Worm (Caenorhabditis elegans) whole organism, late embryonic: ENCODE data around the gene Y39D8A.1.

ENCODE experiments used
- F13H6.1 ChIP-seq: sonication (generic microtip); optimal IDR thresholded peaks from 2 replicates; lab custom pipeline; 2016; ENCODE audit warnings: missing genetic modification characterization, missing compliant biosample characterization
- K09A11.1 ChIP-seq: sonication (generic microtip); optimal IDR thresholded peaks from 2 replicates; lab custom pipeline; 2017; ENCODE audit warnings: antibody characterized with exemption, mild to moderate bottlenecking, missing genetic modification characterization, missing compliant biosample characterization; ENCODE audit not compliant: insufficient read depth
- T23F11.4 ChIP-seq: fragments of 200-800 bp; sonication (Bioruptor generic); optimal IDR thresholded peaks from 2 replicates; lab custom pipeline; 2018; ENCODE audit warnings: mild to moderate bottlenecking, missing genetic modification characterization, missing compliant biosample characterization
- ahr-1 ChIP-seq: sonication (generic microtip); optimal IDR thresholded peaks from 2 replicates; lab custom pipeline; 2016; ENCODE audit warnings: missing genetic modification characterization, missing compliant biosample characterization
- ceh-14 ChIP-seq: sonication (generic microtip); optimal IDR thresholded peaks from 2 replicates; lab custom pipeline; 2016; ENCODE audit warnings: missing genotype, missing genetic modification characterization, missing compliant biosample characterization
- ceh-19 ChIP-seq: fragments of 200-800 bp; sonication (Bioruptor generic); optimal IDR thresholded peaks from 2 replicates; lab custom pipeline; 2018; ENCODE audit warnings: mild to moderate bottlenecking, missing genetic modification characterization, missing compliant biosample characterization
- ceh-24 ChIP-seq: sonication (generic microtip); optimal IDR thresholded peaks from 2 replicates; lab custom pipeline; 2016; ENCODE audit warnings: mild to moderate bottlenecking, missing genetic modification characterization, missing compliant biosample characterization
- ceh-34 ChIP-seq: sonication (generic microtip); optimal IDR thresholded peaks from 2 replicates; lab custom pipeline; 2016; ENCODE audit warnings: mild to moderate bottlenecking, missing genetic modification characterization, missing compliant biosample characterization
- ceh-45 ChIP-seq: fragments of 200-800 bp; sonication (Bioruptor generic); IDR thresholded peaks from 2 replicates; pipeline ENCODE4 v1.3.6; 2022; ENCODE audit warnings: missing genetic modification reagents, missing genetic modification characterization, missing compliant biosample characterization
- ceh-9 ChIP-seq: sonication (generic microtip); optimal IDR thresholded peaks from 2 replicates; lab custom pipeline; 2016; ENCODE audit warnings: mild to moderate bottlenecking, missing genetic modification characterization, inconsistent platforms, missing compliant biosample characterization
- dmd-4 ChIP-seq: sonication (generic microtip); optimal IDR thresholded peaks from 2 replicates; lab custom pipeline; 2016; ENCODE audit warnings: borderline replicate concordance, missing genetic modification characterization, missing compliant biosample characterization
- dve-1 ChIP-seq: sonication (generic microtip); optimal IDR thresholded peaks from 2 replicates; lab custom pipeline; 2017; ENCODE audit warnings: antibody characterized with exemption, mild to moderate bottlenecking, missing genetic modification characterization, missing compliant biosample characterization
- elt-2 ChIP-seq: sonication (generic microtip); optimal IDR thresholded peaks from 2 replicates; lab custom pipeline; 2016; ENCODE audit warnings: missing genetic modification reagents, missing genetic modification characterization, missing compliant biosample characterization
- fax-1 ChIP-seq: sonication (generic microtip); optimal IDR thresholded peaks from 2 replicates; lab custom pipeline; 2016; ENCODE audit warnings: missing genotype, missing genetic modification characterization, missing compliant biosample characterization
- fkh-10 ChIP-seq: fragments of 150-350 bp; optimal IDR thresholded peaks from 2 replicates; lab custom pipeline; 2014; ENCODE audit warnings: missing biosample characterization, missing genetic modification reagents, missing genetic modification characterization
- hlh-13 ChIP-seq: fragments of 200-800 bp; sonication (Bioruptor generic); optimal IDR thresholded peaks from 2 replicates; lab custom pipeline; 2018; ENCODE audit warnings: mild to moderate bottlenecking, missing genetic modification characterization, missing compliant biosample characterization
- hlh-15 ChIP-seq: sonication (generic microtip); optimal IDR thresholded peaks from 2 replicates; lab custom pipeline; 2016; ENCODE audit warnings: missing genetic modification characterization, missing compliant biosample characterization
- hlh-30 ChIP-seq: sonication (generic microtip); optimal IDR thresholded peaks from 2 replicates; lab custom pipeline; 2017; ENCODE audit warnings: antibody characterized with exemption, missing genetic modification characterization, missing compliant biosample characterization; ENCODE audit not compliant: insufficient read depth
- lim-6 ChIP-seq: sonication (generic microtip); optimal IDR thresholded peaks from 2 replicates; lab custom pipeline; 2016; ENCODE audit warnings: missing genetic modification characterization, missing compliant biosample characterization
- lin-11 ChIP-seq: fragments of 200-800 bp; sonication (Bioruptor generic); optimal IDR thresholded peaks from 2 replicates; lab custom pipeline; 2018; ENCODE audit warnings: mild to moderate bottlenecking, missing genetic modification characterization, missing compliant biosample characterization
- mec-3 ChIP-seq: sonication (generic microtip); optimal IDR thresholded peaks from 2 replicates; lab custom pipeline; 2016; ENCODE audit warnings: borderline replicate concordance, missing genetic modification characterization, missing compliant biosample characterization
- nfya-1 ChIP-seq: sonication (generic microtip); optimal IDR thresholded peaks from 2 replicates; lab custom pipeline; 2017; ENCODE audit warnings: missing genetic modification characterization, mild to moderate bottlenecking, missing compliant biosample characterization, antibody characterized with exemption, moderate library complexity
- nhr-232 ChIP-seq: sonication (generic microtip); optimal IDR thresholded peaks from 2 replicates; lab custom pipeline; 2016; ENCODE audit warnings: missing genetic modification characterization, missing compliant biosample characterization
- npax-4 ChIP-seq: sonication (generic microtip); optimal IDR thresholded peaks from 2 replicates; lab custom pipeline; 2016; ENCODE audit warnings: missing genetic modification characterization, missing compliant biosample characterization
- pat-9 ChIP-seq: fragments of 200-800 bp; sonication (Bioruptor generic); optimal IDR thresholded peaks from 2 replicates; lab custom pipeline; 2018; ENCODE audit warnings: mild to moderate bottlenecking, missing genetic modification characterization, moderate library complexity, missing compliant biosample characterization
- pax-1 ChIP-seq: fragments of 150-350 bp; optimal IDR thresholded peaks from 2 replicates; lab custom pipeline; 2014; ENCODE audit warnings: missing biosample characterization, missing genetic modification characterization
- pha-4 ChIP-seq: fragments of 150-350 bp; optimal IDR thresholded peaks from 2 replicates; lab custom pipeline; 2018; ENCODE audit warnings: missing biosample characterization, missing genetic modification reagents, missing genetic modification characterization
- pqm-1 ChIP-seq: sonication (generic microtip); optimal IDR thresholded peaks from 2 replicates; lab custom pipeline; 2016; ENCODE audit warnings: missing genetic modification characterization, missing compliant biosample characterization
- sdc-2 ChIP-seq: sonication (generic microtip); optimal IDR thresholded peaks from 2 replicates; lab custom pipeline; 2016; ENCODE audit warnings: missing genotype, missing genetic modification characterization, missing compliant biosample characterization
- syd-9 ChIP-seq: sonication (generic microtip); optimal IDR thresholded peaks from 2 replicates; lab custom pipeline; 2016; ENCODE audit warnings: mild to moderate bottlenecking, missing genetic modification characterization, moderate library complexity, missing compliant biosample characterization
- tbx-7 ChIP-seq: sonication (generic microtip); optimal IDR thresholded peaks from 2 replicates; lab custom pipeline; 2016; ENCODE audit warnings: missing genotype, missing genetic modification characterization, missing compliant biosample characterization
- unc-3 ChIP-seq, 2 experiments: fragments of 200-800 bp in 1 of 2; sonication (Bioruptor generic) in 1 of 2; sonication (generic microtip) in 1 of 2; conservative IDR thresholded peaks in 1 of 2; optimal IDR thresholded peaks in 1 of 2; 2 replicates each; pipeline versions ENCODE4 v1.3.6 to Lab custom; 2016 to 2022; ENCODE audit warnings: missing compliant biosample characterization in 2 of 2, missing genetic modification characterization in 2 of 2, missing genetic modification reagents in 1 of 2
- unc-86 ChIP-seq: sonication (generic microtip); optimal IDR thresholded peaks from 2 replicates; lab custom pipeline; 2016; ENCODE audit warnings: missing genetic modification characterization, missing compliant biosample characterization
- ztf-16 ChIP-seq: sonication (generic microtip); optimal IDR thresholded peaks from 2 replicates; lab custom pipeline; 2017; ENCODE audit warnings: missing genetic modification characterization, missing compliant biosample characterization

The Y39D8A.1 gene

ce11 chrV:432991-433390 lies 14.5 kb downstream of the Y39D8A.1 start:
- TF ChIP-seq sdc-2 (tag; lab: Kevin White, UChicago) (no peak), pha-4 (tag; lab: Kevin White, UChicago) (no peak), F13H6.1 (tag; lab: Kevin White, UChicago) (no peak), mec-3 (tag; lab: Kevin White, UChicago) (no peak), syd-9 (tag; lab: Kevin White, UChicago) (no peak), dve-1 (tag; lab: Kevin White, UChicago) (no peak), fax-1 (tag; lab: Kevin White, UChicago) (no peak), unc-86 (tag; lab: Kevin White, UChicago) (no peak), ceh-34 (no peak), hlh-15 (tag; lab: Kevin White, UChicago) (no peak), ceh-14 (tag; lab: Kevin White, UChicago) (no peak)

DNA sequence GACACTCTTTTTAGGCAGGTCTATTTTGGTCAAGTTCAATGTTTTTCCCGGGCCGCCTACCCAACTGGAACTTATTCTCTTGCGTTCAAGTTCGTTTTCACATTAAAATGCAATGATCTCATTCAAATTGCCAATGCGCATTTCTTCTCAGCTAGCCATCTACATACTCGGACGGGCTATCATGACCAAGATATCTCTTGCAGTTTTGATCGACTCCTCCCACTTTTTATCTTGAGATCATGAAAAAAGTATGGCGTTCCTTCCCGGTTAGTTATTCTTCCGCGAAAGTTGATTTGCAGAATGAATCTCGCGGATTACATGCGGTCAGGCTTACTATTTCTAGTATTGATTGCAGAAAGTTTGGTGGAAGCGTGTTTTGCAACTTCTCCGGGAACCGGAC lies 15.4 kb downstream of the Y39D8A.1 start, which contains the start of gene B0554.2:
Gene B0554.2 (plus strand): TSS at position 301 of the 400 bp plus-strand sequence.
- TF ChIP-seq tbx-7 (tag; lab: Kevin White, UChicago) (no peak), nfya-1 (tag; lab: Kevin White, UChicago) (no peak), hlh-30 (tag; lab: Kevin White, UChicago) (no peak), fkh-10 (GFP tag; lab: Kevin White, UChicago) (no peak), unc-3 (GFP tag; conservative IDR thresholded peaks at IDR 0.05; lab: Robert Waterston, UW) (no peak), unc-3 (tag; optimal IDR thresholded peaks at IDR 0.05; lab: Kevin White, UChicago) (no peak), lin-11 (tag; lab: Kevin White, UChicago) (no peak), elt-2 (no peak), ztf-16 (tag; lab: Kevin White, UChicago) (no peak), dmd-4 (tag; lab: Kevin White, UChicago) (no peak), pax-1 (tag; lab: Kevin White, UChicago) (no peak), ceh-19 (GFP tag; lab: Kevin White, UChicago) (no peak), dve-1 (tag; lab: Kevin White, UChicago) (no peak)
- TF ChIP-seq, all 69 proteins: peak for 0

ce11 chrV:438094-438493 lies 19.6 kb downstream of the Y39D8A.1 start, which contains the start of gene B0554.1:
Gene B0554.1, plus strand, starts transcription at chrV:438394.
- TF ChIP-seq ceh-45 (GFP tag; lab: Robert Waterston, UW) = no peak
- TF ChIP-seq, all 69 proteins: peak for 0

ce11 chrV:439183-439749 lies 20.7 kb downstream of the Y39D8A.1 start:
- no peak for TF ChIP-seq ceh-9 (tag; lab: Kevin White, UChicago)
- TF ChIP-seq ceh-19 (GFP tag; lab: Kevin White, UChicago) = no peak
- TF ChIP-seq T23F11.4 = no peak
- TF ChIP-seq pat-9 (tag; lab: Kevin White, UChicago) = no peak

DNA sequence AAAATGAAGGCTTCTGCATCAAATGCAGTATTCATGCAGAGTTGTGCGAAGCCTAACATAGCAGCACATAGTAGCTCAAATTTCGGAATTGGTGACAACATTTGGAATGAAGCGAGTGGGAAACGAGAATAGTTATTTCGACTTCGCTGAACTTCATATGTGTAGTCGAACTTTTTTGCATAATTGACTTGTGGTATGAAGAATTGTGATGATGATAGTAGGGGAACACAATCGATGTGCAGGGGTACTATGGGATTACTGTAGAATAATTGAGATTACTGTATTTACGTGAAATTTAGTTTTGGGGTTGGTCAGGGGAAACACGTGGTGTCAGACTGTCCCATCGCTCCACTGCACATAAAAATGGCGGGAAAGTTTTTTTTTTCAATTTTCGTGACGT lies 22.4 kb downstream of the Y39D8A.1 start, which contains the start of gene B0554.7:
Gene B0554.7 (minus strand): TSS at position 101 of the 400 bp plus-strand sequence.
- no peak for TF ChIP-seq hlh-13 (GFP tag; lab: Kevin White, UChicago)
- no peak for TF ChIP-seq npax-4 (tag; lab: Kevin White, UChicago)
- no peak for TF ChIP-seq ceh-9 (tag; lab: Kevin White, UChicago)
- no peak for TF ChIP-seq ceh-45 (GFP tag; lab: Robert Waterston, UW)
- TF ChIP-seq lim-6 = no peak
- TF ChIP-seq ceh-24 = no peak
- no peak for TF ChIP-seq tbx-7 (tag; lab: Kevin White, UChicago)
- TF ChIP-seq pqm-1 (tag; lab: Kevin White, UChicago) = no peak
- TF ChIP-seq ahr-1 (tag; lab: Kevin White, UChicago) = no peak
- no peak for TF ChIP-seq elt-2
- TF ChIP-seq hlh-15 (tag; lab: Kevin White, UChicago) = no peak
- TF ChIP-seq K09A11.1 (tag; lab: Kevin White, UChicago) = no peak
- no peak for TF ChIP-seq nhr-232 (tag; lab: Kevin White, UChicago)
